Fruit fly (Drosophila melanogaster) whole organism, pupa: ENCODE results near the gene Gbs-70E.

Source experiments
- CG10348 ChIP-seq: fragments of 200-800 bp; sonication (Bioruptor generic); IDR thresholded peaks from 2 replicates; pipeline ENCODE4 v1.3.6; 2022; ENCODE audit warnings: missing biosample characterization, missing genetic modification characterization
- CG13204 ChIP-seq: fragments of 200-800 bp; sonication (Bioruptor generic); optimal IDR thresholded peaks from 2 replicates; lab custom pipeline; 2018; ENCODE audit warnings: missing biosample characterization, mild to moderate bottlenecking, missing genetic modification characterization, moderate library complexity
- CG17806 ChIP-seq: fragments of 200-800 bp; sonication (Bioruptor generic); optimal IDR thresholded peaks from 2 replicates; lab custom pipeline; 2018; ENCODE audit warnings: missing biosample characterization, mild to moderate bottlenecking, missing genetic modification characterization, moderate library complexity
- CG34367 ChIP-seq: fragments of 200-800 bp; sonication (Bioruptor generic); optimal IDR thresholded peaks from 2 replicates; lab custom pipeline; 2018; ENCODE audit warnings: missing biosample characterization, mild to moderate bottlenecking, missing genetic modification characterization
- CG4496 ChIP-seq: fragments of 200-800 bp; sonication (Bioruptor generic); IDR thresholded peaks from 3 replicates; pipeline ENCODE4 v1.3.6; 2022; ENCODE audit warnings: missing biosample characterization, missing genetic modification characterization
- CG8159 ChIP-seq: fragments of 200-800 bp; sonication (Bioruptor generic); optimal IDR thresholded peaks from 3 replicates; lab custom pipeline; 2018; ENCODE audit warnings: missing biosample characterization, mild to moderate bottlenecking, missing genetic modification characterization, moderate library complexity
- CG9948 ChIP-seq: fragments of 200-800 bp; sonication (Bioruptor generic); optimal IDR thresholded peaks from 2 replicates; lab custom pipeline; 2018; ENCODE audit warnings: missing biosample characterization, mild to moderate bottlenecking, missing genetic modification characterization, moderate library complexity
- D1 ChIP-seq: fragments of 200-800 bp; sonication (Bioruptor generic); optimal IDR thresholded peaks from 2 replicates; lab custom pipeline; 2018; ENCODE audit warnings: missing biosample characterization, mild to moderate bottlenecking, missing genetic modification characterization, moderate library complexity
- EcR ChIP-seq: fragments of 200-800 bp; sonication (Bioruptor generic); optimal IDR thresholded peaks from 3 replicates; lab custom pipeline; 2019; ENCODE audit warnings: missing biosample characterization, missing genetic modification characterization, mild to moderate bottlenecking, moderate library complexity, missing genetic modification reagents
- gl ChIP-seq: fragments of 200-800 bp; sonication (Bioruptor generic); optimal IDR thresholded peaks from 2 replicates; lab custom pipeline; 2018; ENCODE audit warnings: missing biosample characterization, mild to moderate bottlenecking, missing genetic modification characterization

- TF ChIP-seq EcR (GFP tag; lab: Kevin White, UChicago) = no peak
- TF ChIP-seq gl (tag; lab: Kevin White, UChicago) = no peak
- no peak for TF ChIP-seq CG9948 (tag; lab: Kevin White, UChicago)
- TF ChIP-seq CG34367 (tag; lab: Kevin White, UChicago) = no peak
- no peak for TF ChIP-seq CG8159 (tag; lab: Kevin White, UChicago)
- TF ChIP-seq CG13204 (GFP tag; lab: Kevin White, UChicago) = no peak
- TF ChIP-seq CG10348 (GFP tag; lab: Robert Waterston, UW) = no peak
- TF ChIP-seq D1 (tag; lab: Kevin White, UChicago) = no peak
- no peak for TF ChIP-seq CG17806 (tag; lab: Kevin White, UChicago)
- no peak for TF ChIP-seq CG4496 (GFP tag; lab: Robert Waterston, UW)
Measured at dm6 chr3L:14517525-14517924, 33.2 kb downstream of the Gbs-70E start, which contains the start of gene CG9592.
